Worm (Caenorhabditis elegans): ENCODE data around the gene acr-5.

Gene acr-5

DNA sequence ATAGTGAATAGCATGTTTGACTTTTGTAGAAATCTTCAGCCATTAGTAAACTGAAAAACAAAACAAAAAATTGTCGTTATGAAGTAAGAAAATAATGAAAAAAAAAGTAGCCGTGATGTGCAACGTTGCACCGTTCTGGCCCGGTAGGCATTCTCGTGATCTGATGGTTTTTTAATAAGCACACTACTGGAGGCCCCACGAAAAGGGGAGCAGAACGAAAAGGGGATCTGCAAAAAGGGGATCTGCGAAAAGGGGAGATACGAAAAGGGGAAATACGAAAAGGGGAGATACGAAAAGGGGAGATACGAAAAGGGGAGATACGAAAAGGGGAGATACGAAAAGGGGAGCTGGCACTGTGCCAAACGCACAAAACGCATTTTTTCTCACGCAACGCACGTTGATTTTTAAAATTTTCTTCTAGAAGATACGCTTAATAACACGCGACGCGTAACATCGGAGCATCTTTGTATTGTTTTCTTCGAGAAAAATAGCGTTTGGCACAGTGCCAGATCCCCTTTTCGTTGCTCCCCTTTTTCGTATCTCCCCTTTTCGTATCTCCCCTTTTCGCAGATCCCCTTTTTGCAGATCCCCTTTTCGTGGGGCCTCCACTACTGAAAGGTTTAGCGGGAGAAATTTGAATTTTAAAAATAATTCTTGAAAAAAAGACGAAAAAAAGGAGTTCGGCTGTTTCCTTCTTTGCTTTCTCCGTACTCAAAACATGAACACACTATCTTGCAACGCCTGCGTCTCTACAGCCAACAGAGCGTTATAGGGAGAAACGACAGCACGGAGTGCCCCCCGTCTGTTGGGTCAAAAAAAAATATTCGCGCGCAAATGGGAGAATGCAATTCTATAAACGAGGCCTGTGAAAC lies 36.9 kb upstream of the acr-5 start, which contains the start of gene C09E7.7 (continued):
- peak; percentile 67 for TF ChIP-seq tbx-2 (tag; optimal IDR thresholded peaks at IDR 0.05)
- TF ChIP-seq jun-1 (tag; optimal IDR thresholded peaks at IDR 0.05), result peak; percentile 33
- TF ChIP-seq unc-86 (tag; optimal IDR thresholded peaks at IDR 0.05), result peak; percentile 76
- peak; percentile 23 to 68 for TF ChIP-seq efl-1 (optimal IDR thresholded peaks at IDR 0.05)
- peak; percentile 49 to 96 for TF ChIP-seq efl-1 (GFP tag; optimal IDR thresholded peaks at IDR 0.05 in 1 of 2)
- TF ChIP-seq ceh-8 (GFP tag; optimal IDR thresholded peaks at IDR 0.05), result peak; percentile 24
- TF ChIP-seq snu-23 (GFP tag; optimal IDR thresholded peaks at IDR 0.05), result peak; percentile 51
- TF ChIP-seq dsc-1 (tag; optimal IDR thresholded peaks at IDR 0.05), result peak; percentile 25
- TF ChIP-seq dpl-1 (GFP tag; optimal IDR thresholded peaks at IDR 0.05), result peak; percentile 34 to 52 (median 37)
- TF ChIP-seq mep-1 (tag; optimal IDR thresholded peaks at IDR 0.05), result peak; percentile 61
- TF ChIP-seq mdl-1 (tag; optimal IDR thresholded peaks at IDR 0.05), result peak in 1 of 2 experiments; percentile 6

DNA sequence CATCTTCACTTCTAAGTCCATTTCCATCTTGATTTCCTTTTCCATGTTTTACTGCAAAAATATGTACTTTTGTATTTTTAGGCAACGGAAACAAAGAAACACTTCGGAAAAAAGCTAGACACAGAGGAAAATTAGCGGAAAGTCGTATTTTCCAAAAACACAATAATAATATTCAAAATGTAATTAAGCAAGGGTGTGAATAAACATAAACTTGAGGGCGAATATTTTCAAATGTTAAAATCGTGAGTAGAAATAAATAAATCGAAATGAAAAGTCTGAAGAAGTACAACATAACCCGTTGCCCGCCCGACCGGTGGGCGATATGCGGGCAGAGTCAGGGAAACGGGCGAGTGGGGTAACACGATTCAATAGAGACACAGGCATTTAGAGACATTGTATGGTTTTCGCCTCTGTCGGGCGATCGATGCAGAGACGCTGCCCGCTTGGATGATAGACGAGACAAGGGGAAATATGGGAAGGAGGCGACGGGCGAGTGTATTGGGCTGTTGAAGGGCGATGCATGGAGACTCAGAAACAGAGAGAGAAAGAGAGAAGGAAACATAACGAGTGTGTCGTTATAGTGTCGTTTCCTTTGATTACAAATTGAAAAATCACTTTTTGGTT lies 22.5 kb upstream of the acr-5 start, which contains the start of gene C09E7.4:
Gene C09E7.4, minus strand, starts transcription at position 51 of the 624 bp plus-strand sequence.
- TF ChIP-seq nhr-85 (tag) (no peak), lin-14 (GFP tag; optimal IDR thresholded peaks at IDR 0.05) (peak; percentile 55), dpl-1 (GFP tag; optimal IDR thresholded peaks at IDR 0.05) (peak in 2 of 3 experiments; percentile 22 to 40), nhr-19 (GFP tag; conservative IDR thresholded peaks at IDR 0.05) (no peak), sup-37 (GFP tag; optimal IDR thresholded peaks at IDR 0.05) (no peak), lsy-2 (tag; optimal IDR thresholded peaks at IDR 0.05) (peak in 1 of 2 experiments; percentile 14), pax-3 (tag; optimal IDR thresholded peaks at IDR 0.05) (no peak), ama-1 (optimal IDR thresholded peaks at IDR 0.05) (no peak), efl-1 (optimal IDR thresholded peaks at IDR 0.05) (peak in 1 of 2 experiments; percentile 3), efl-1 (GFP tag; optimal IDR thresholded peaks at IDR 0.05 in 1 of 2) (no peak), irx-1 (tag; optimal IDR thresholded peaks at IDR 0.05) (no peak), mdl-1 (tag; optimal IDR thresholded peaks at IDR 0.05) (no peak), ceh-63 (GFP tag; optimal IDR thresholded peaks at IDR 0.05) (no peak), unc-62 (GFP tag; optimal IDR thresholded peaks at IDR 0.05) (no peak), lin-15B (tag; optimal IDR thresholded peaks at IDR 0.05) (no peak), fkh-8 (tag; optimal IDR thresholded peaks at IDR 0.05) (no peak), vab-15 (tag; optimal IDR thresholded peaks at IDR 0.05) (no peak), lin-35 (GFP tag; optimal IDR thresholded peaks at IDR 0.05) (peak in 1 of 2 experiments; percentile 28), mep-1 (tag; optimal IDR thresholded peaks at IDR 0.05) (peak; percentile 49), rnt-1 (tag; optimal IDR thresholded peaks at IDR 0.05) (peak; percentile 34), elt-3 (tag; optimal IDR thresholded peaks at IDR 0.05) (no peak), snu-23 (GFP tag; optimal IDR thresholded peaks at IDR 0.05) (peak; percentile 46), ceh-82 (tag; optimal IDR thresholded peaks at IDR 0.05) (peak in 1 of 3 experiments; percentile 28), blmp-1 (tag; optimal IDR thresholded peaks at IDR 0.05) (peak; percentile 0)

DNA sequence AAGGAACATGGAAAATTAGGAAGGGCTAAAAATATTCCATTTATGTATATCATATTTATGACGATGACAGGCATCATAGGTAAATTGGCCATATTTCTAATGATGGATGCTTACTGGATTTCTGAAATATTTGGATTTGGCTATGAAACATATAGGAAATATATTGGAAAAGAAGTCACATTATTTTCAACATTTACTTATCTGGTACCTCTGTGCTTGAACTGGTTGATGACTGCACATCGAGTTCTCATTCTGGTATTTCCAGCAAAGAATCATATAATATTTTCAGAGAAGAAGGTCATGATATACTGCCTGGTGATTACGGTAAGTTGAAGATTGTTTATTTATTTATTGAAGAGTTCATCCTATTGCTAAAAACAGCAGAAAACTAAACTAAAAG lies 18.1 kb upstream of the acr-5 start, which contains the start of gene srxa-5:
Gene srxa-5, plus strand, starts transcription at position 301 of the 400 bp plus-strand sequence.
- no peak for TF ChIP-seq unc-62 (GFP tag; optimal IDR thresholded peaks at IDR 0.05)
- no peak for TF ChIP-seq zag-1 (tag; optimal IDR thresholded peaks at IDR 0.05)
- TF ChIP-seq ztf-4 (tag; optimal IDR thresholded peaks at IDR 0.05), result no peak
- TF ChIP-seq ama-1 (optimal IDR thresholded peaks at IDR 0.05), result no peak
- no peak for TF ChIP-seq unc-30 (tag; optimal IDR thresholded peaks at IDR 0.05)
- no peak for TF ChIP-seq mef-2 (tag; optimal IDR thresholded peaks at IDR 0.05)
- TF ChIP-seq nhr-77 (tag; optimal IDR thresholded peaks at IDR 0.05), result no peak
- TF ChIP-seq mdl-1 (tag; optimal IDR thresholded peaks at IDR 0.05), result no peak
- no peak for TF ChIP-seq pax-3 (tag; optimal IDR thresholded peaks at IDR 0.05)
- no peak for TF ChIP-seq jun-1 (tag; optimal IDR thresholded peaks at IDR 0.05)
- no peak for TF ChIP-seq fkh-8 (tag; optimal IDR thresholded peaks at IDR 0.05)
- no peak for TF ChIP-seq aha-1 (tag; optimal IDR thresholded peaks at IDR 0.05)
- TF ChIP-seq sox-4 (tag; optimal IDR thresholded peaks at IDR 0.05), result no peak
- TF ChIP-seq lin-35 (GFP tag; optimal IDR thresholded peaks at IDR 0.05), result no peak
